Worm (Caenorhabditis elegans) whole organism, dauer: ENCODE measurements around the gene Y55F3BR.6.

Experiments
- unc-62 ChIP-seq: sonication (generic microtip); optimal IDR thresholded peaks from 2 replicates; lab custom pipeline; 2017; ENCODE audit warnings: missing biosample characterization, missing genetic modification reagents, missing genetic modification characterization

Gene Y55F3BR.6

ce11 chrIV:842095-842494 is at the start of gene Y55F3BR.6:
Gene Y55F3BR.6, minus strand, starts transcription at chrIV:842126.
- no peak for TF ChIP-seq unc-62 (GFP tag; lab: Kevin White, UChicago)

ce11 chrIV:884707-885394 is 42.9 kb upstream of the Y55F3BR.6 start, which contains the start of gene mak-2:
Gene mak-2, plus strand, starts transcription at chrIV:885344.
- no peak for TF ChIP-seq unc-62 (GFP tag; lab: Kevin White, UChicago)

ce11 chrIV:878634-879033 is 36.7 kb upstream of the Y55F3BR.6 start:
- no peak for TF ChIP-seq unc-62 (GFP tag; lab: Kevin White, UChicago)

ce11 chrIV:874677-875076 is 32.8 kb upstream of the Y55F3BR.6 start, which contains the start of gene Y55F3BR.1:
Gene Y55F3BR.1, plus strand, starts transcription at chrIV:874791.
- no peak for TF ChIP-seq unc-62 (GFP tag; lab: Kevin White, UChicago)

- no peak for TF ChIP-seq unc-62 (GFP tag; lab: Kevin White, UChicago)
These were observed 31.4 kb upstream of the Y55F3BR.6 start for ce11 chrIV:873174-873788.

ce11 chrIV:868723-869122 is 26.8 kb upstream of the Y55F3BR.6 start:
- no peak for TF ChIP-seq unc-62 (GFP tag; lab: Kevin White, UChicago)

- no peak for TF ChIP-seq unc-62 (GFP tag; lab: Kevin White, UChicago)
These were observed 24.9 kb upstream of the Y55F3BR.6 start for ce11 chrIV:866828-867270.

- no peak for TF ChIP-seq unc-62 (GFP tag; lab: Kevin White, UChicago)
These were observed 18.9 kb upstream of the Y55F3BR.6 start for ce11 chrIV:860810-861209.

ce11 chrIV:858630-859029 is 16.7 kb upstream of the Y55F3BR.6 start, which contains the start of gene Y55F3BR.2:
Gene Y55F3BR.2, plus strand, starts transcription at chrIV:858930.
- no peak for TF ChIP-seq unc-62 (GFP tag; lab: Kevin White, UChicago)

ce11 chrIV:856038-856437 is 14.1 kb upstream of the Y55F3BR.6 start:
- TF ChIP-seq unc-62 (GFP tag; lab: Kevin White, UChicago): no peak

ce11 chrIV:855483-855882 is 13.6 kb upstream of the Y55F3BR.6 start:
- TF ChIP-seq unc-62 (GFP tag; lab: Kevin White, UChicago): no peak

ce11 chrIV:854357-855269 is 12.7 kb upstream of the Y55F3BR.6 start, which contains the start of the genes lem-4 and Y55F3BR.11:
Gene lem-4, minus strand, starts transcription at chrIV:854780.
Gene Y55F3BR.11, plus strand, starts transcription at chrIV:855219.
- no peak for TF ChIP-seq unc-62 (GFP tag; lab: Kevin White, UChicago)

ce11 chrIV:848207-848606 is 6.3 kb upstream of the Y55F3BR.6 start:
- TF ChIP-seq unc-62 (GFP tag; lab: Kevin White, UChicago): no peak

- no peak for TF ChIP-seq unc-62 (GFP tag; lab: Kevin White, UChicago)
These were observed 3.3 kb upstream of the Y55F3BR.6 start, which contains the start of gene lgc-33 for ce11 chrIV:845198-845597. Gene lgc-33, plus strand, starts transcription at chrIV:845498.

ce11 chrIV:842630-843029 is 704 bp upstream of the Y55F3BR.6 start:
- no peak for TF ChIP-seq unc-62 (GFP tag; lab: Kevin White, UChicago)
